Fruit fly (Drosophila melanogaster) Kc167 (cell line): Measurements from ENCODE around the gene Snoo.

Experiments
- Myc ChIP-seq: fragments of >200 bp; optimal IDR thresholded peaks from 2 replicates; lab custom pipeline; 2017; ENCODE audit warnings: missing external identifiers
- Sin3A ChIP-seq: fragments of >200 bp; optimal IDR thresholded peaks from 2 replicates; lab custom pipeline; 2018; ENCODE audit warnings: missing external identifiers
- h ChIP-seq: fragments of >200 bp; optimal IDR thresholded peaks from 3 replicates; lab custom pipeline; 2018; ENCODE audit warnings: missing external identifiers
- insv ChIP-seq: fragments of >200 bp; optimal IDR thresholded peaks from 3 replicates; lab custom pipeline; 2018; ENCODE audit warnings: missing external identifiers
- psq ChIP-seq: fragments of >200 bp; optimal IDR thresholded peaks from 2 replicates; lab custom pipeline; 2017; ENCODE audit warnings: missing external identifiers
- ttk ChIP-seq: sonication (Bioruptor generic); optimal IDR thresholded peaks from 2 replicates; lab custom pipeline; 2017; ENCODE audit warnings: missing external identifiers

The Snoo gene

DNA sequence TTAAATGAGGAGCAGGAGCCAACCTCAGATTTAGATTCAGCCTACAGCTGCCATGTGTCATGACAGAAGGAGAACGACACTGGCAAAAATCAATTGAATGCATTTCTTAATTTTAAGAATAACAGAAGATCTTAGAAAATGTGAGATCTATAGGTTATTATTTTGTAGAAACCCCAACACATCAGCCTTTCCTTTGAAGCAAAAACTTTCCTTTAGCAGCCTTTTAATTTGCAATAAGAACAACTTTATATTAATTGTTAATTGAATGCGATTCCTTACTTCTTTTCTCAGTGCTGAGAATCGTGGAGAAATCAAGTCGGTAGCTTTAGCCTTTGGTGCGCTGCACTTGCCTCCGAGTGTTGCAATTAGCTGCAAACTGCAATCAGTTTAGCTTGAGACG lies 63.4 kb downstream of the Snoo start:
- TF ChIP-seq Sin3A (no peak), Myc (lab: Kevin White, UChicago) (no peak), ttk (lab: Kevin White, UChicago) (no peak), h (lab: Kevin White, UChicago) (no peak), psq (lab: Kevin White, UChicago) (no peak), insv (lab: Kevin White, UChicago) (no peak)

DNA sequence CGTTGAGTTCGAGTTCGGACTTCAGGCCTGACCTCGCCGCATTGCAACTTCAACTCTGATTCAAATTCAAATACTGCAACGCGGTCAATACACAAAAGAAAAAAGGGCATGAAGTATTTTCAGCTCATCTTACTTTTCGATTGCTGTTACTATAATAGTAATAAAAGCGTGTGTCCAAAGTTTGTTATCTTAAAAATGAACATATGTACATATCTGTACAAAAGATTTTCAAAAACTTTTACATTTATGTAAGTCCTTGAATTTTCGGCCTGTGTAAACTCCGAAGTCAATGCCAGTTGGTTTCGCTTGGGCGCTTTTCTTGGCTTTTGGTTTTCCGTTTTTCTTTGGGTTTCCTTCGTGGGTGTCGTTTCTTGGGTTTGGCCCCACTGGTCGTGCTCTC lies 65.2 kb downstream of the Snoo start:
- TF ChIP-seq Sin3A: no peak
- no peak for TF ChIP-seq ttk (lab: Kevin White, UChicago)
- TF ChIP-seq h (lab: Kevin White, UChicago): no peak
- TF ChIP-seq insv (lab: Kevin White, UChicago): no peak
- no peak for TF ChIP-seq psq (lab: Kevin White, UChicago)
- no peak for TF ChIP-seq Myc (lab: Kevin White, UChicago)

DNA sequence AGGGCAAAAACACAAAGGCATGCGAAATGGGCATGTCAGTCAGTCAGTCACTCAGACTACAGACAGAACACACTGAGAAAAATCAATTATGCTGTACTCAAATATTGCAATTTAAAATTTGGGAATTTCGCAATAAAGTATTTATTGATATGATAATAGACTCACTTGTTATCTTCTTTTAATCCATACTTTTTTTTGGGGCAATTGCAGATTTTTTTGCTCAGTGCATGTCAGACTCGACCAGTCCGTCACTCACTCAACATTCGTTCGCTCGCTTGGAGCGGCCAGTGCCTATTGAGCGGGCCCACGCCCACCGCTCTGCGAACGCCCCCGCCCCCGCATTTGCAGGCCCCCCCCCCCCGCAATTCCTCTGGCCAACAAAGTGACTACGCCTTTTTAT lies 67.6 kb downstream of the Snoo start:
- TF ChIP-seq psq (lab: Kevin White, UChicago) (no peak), Sin3A (no peak), h (lab: Kevin White, UChicago) (no peak), Myc (lab: Kevin White, UChicago) (no peak), insv (lab: Kevin White, UChicago) (no peak), ttk (lab: Kevin White, UChicago) (no peak)

DNA sequence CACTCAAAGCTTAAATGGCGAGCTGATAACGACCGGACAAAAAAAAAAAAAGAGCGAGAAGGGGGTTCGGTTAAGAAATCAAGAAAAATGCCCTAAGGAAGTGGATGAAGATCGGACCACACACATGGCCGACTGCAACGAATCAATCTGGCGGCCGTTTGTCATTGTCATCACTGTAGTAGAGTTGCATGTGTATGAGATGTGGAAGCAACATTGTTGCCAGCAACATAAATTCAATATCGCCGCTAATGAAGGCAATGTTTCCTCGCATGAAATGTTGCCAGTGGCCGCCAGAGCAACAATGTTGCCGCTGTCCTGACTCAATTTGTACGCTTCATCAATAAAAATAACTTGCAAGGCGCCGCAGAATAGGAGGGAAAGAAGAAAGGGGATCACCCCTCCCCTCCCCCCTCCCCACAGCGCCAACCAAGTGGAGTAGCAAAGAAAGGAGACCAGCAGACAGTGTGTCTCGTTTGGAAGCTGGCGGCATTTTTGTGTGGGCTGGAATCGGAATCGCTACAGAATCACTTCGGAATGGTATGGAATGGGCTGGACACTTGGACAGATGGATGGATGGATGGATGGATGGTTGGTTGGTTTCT lies 68.9 kb downstream of the Snoo start:
- TF ChIP-seq h (lab: Kevin White, UChicago): no peak
- no peak for TF ChIP-seq insv (lab: Kevin White, UChicago)
- TF ChIP-seq ttk (lab: Kevin White, UChicago): no peak
- no peak for TF ChIP-seq psq (lab: Kevin White, UChicago)
- TF ChIP-seq Sin3A: no peak

DNA sequence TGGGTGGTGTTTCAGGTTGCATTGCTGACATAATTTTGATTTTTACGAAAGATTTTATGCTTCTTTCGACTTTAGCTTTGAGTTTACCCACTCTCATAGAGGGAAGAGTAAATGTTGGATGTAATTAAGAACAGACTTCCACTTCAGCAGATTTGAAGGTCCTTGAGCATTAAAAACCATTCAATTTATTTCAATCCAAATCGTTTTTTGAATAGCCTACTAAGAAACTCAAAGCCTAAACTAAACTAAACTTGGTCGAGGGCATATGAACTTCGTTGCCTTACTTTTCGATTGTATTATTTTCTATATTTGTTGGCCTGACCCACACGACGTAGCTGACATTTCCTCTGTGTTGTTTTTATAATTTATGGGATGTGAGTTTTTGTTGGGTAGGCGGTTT lies 71.1 kb downstream of the Snoo start:
- no peak for TF ChIP-seq h (lab: Kevin White, UChicago)
- no peak for TF ChIP-seq ttk (lab: Kevin White, UChicago)
- TF ChIP-seq Myc (lab: Kevin White, UChicago): no peak
- TF ChIP-seq Sin3A: no peak

DNA sequence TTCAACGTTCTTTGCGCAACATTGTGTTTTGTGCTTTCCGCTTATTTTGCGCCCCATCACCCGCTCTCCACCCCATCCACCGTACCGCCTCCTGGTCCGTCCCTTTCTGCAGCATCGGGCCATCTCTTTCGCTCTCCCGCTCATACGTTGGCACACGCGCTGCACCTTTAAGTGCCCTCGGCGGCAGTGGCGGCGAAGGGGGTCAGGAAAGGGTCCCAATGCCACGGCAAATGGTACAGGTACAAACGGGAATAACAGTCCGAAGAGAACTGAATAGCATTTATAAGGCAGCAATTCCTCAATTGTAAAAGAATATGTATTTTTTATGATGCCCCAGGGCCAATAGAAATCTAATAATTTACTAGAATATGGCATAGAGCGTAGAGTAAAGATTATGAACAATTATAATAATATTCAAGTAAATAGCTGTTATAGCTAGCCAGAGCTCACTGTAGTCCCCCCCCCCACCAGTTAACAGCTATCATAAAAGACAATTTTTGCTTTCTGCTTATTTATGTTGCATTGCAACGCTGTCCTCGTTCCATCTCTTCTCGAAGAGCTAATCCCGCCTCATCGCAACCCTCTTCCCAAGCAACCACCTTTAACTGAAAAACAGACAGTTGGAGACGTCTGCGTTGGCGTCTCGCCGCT lies 72.7 kb downstream of the Snoo start:
- no peak for TF ChIP-seq Sin3A
- TF ChIP-seq ttk (lab: Kevin White, UChicago): no peak
- no peak for TF ChIP-seq insv (lab: Kevin White, UChicago)
- no peak for TF ChIP-seq psq (lab: Kevin White, UChicago)
- TF ChIP-seq h (lab: Kevin White, UChicago): no peak

DNA sequence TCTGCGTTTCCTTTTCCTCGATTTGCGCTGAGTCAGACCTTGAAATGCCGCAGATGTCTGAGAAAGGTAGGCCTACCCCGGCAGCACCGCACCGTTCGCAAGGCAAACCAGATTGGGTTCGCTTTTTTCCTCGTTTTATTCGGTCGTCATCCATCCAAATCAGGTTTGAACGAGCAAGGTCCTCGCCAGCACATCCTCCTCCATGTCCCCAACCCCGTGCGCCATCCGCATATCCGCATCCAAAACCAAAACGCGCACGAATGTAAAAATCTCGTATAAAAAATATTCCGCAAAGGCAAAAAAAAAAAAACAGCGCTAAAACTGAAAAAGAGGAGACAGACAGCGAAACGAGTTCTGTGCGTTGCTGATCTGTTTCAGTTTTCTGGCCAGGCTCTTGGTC lies 74.1 kb downstream of the Snoo start:
- no peak for TF ChIP-seq psq (lab: Kevin White, UChicago)
- no peak for TF ChIP-seq ttk (lab: Kevin White, UChicago)
- TF ChIP-seq Sin3A: no peak
- TF ChIP-seq h (lab: Kevin White, UChicago): no peak
- no peak for TF ChIP-seq Myc (lab: Kevin White, UChicago)
- no peak for TF ChIP-seq insv (lab: Kevin White, UChicago)

DNA sequence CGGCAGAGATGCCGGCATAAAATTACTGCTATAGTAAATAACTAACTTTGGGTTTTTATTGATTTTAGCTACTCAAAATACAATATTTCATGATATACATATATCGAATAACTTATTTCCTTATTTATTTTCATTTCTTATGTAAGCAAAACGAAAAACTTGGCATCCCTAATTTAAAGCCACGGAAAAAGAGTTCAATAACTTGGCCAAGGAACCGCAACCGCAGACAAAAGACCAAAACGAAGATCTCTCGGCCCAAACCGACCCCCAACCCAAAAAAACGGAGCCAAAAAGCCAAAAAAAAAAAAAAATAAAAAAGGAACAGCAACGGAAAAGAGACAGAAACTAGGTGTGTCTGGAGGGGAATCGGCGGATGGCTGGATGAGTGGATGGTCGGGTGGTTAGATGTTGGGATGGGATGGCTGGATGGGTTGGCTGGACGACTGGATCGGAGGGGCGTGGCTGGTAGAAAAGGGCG lies 74.6 kb downstream of the Snoo start:
- no peak for TF ChIP-seq psq (lab: Kevin White, UChicago)
- TF ChIP-seq Sin3A: no peak
- TF ChIP-seq h (lab: Kevin White, UChicago): no peak
- TF ChIP-seq insv (lab: Kevin White, UChicago): no peak
- no peak for TF ChIP-seq ttk (lab: Kevin White, UChicago)
- TF ChIP-seq Myc (lab: Kevin White, UChicago): no peak

DNA sequence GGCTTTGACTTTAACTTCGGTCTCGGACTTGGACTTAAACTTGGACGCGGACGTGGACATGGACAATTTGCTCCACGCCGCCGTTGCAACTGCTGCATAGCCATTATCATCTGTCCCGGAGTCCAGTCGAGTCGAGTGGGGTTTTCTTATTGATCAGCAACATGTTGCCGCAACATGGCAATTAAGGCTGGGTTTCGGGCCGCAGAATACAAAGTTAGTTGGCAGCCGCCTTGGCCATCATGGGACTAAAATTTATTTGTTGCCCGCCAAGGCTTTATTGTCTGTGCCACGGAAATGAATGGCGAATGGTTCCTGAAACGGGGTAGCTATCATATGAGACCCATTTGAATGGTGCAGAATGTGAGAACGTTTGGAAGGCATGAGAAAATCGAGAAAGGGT lies 82.2 kb downstream of the Snoo start:
- no peak for TF ChIP-seq psq (lab: Kevin White, UChicago)
- TF ChIP-seq ttk (lab: Kevin White, UChicago): no peak
- TF ChIP-seq Sin3A: no peak
- TF ChIP-seq insv (lab: Kevin White, UChicago): no peak

DNA sequence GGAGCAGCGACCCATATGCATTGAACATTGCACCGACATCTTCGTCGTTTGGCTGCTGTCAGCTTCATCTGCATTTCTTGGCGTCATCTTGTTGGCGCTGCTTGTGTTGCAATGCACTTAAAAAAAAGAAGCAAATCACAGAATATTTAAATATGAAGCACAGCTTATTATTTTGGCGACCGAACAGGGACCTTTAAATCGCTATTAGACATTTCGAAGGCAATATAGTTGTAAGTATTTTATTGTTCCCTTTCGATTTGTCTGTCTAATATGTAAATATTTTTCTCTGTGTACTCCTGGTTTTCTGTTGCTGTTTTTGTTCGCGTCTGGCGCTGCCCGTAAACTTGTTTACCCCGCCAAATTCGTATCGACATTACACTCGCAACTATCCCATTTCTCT lies 84.0 kb downstream of the Snoo start:
- TF ChIP-seq psq (lab: Kevin White, UChicago): no peak
- TF ChIP-seq h (lab: Kevin White, UChicago): no peak
- no peak for TF ChIP-seq Myc (lab: Kevin White, UChicago)
- TF ChIP-seq insv (lab: Kevin White, UChicago): no peak
- no peak for TF ChIP-seq Sin3A
- TF ChIP-seq ttk (lab: Kevin White, UChicago): no peak

DNA sequence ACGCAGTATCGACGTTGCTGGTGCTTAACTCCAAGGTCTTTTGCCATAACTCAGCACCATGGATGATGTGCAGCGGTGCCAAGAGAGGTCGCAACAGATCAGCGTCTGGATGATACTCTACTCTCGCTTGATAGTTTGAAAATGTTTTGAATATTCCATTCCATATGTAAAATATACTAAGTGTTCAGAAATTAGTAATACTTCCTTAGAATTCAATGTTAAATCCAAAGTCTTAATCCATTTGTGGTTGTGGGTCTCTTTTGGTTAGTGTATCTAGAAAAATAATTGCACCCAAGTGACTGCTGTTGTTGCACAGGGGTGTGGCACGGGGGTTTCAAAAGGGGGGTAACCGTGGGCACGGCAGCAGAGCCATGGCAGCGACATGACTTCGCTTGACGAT lies 84.9 kb downstream of the Snoo start:
- TF ChIP-seq ttk (lab: Kevin White, UChicago) (no peak), h (lab: Kevin White, UChicago) (no peak), Myc (lab: Kevin White, UChicago) (no peak), Sin3A (no peak), insv (lab: Kevin White, UChicago) (no peak), psq (lab: Kevin White, UChicago) (no peak)

DNA sequence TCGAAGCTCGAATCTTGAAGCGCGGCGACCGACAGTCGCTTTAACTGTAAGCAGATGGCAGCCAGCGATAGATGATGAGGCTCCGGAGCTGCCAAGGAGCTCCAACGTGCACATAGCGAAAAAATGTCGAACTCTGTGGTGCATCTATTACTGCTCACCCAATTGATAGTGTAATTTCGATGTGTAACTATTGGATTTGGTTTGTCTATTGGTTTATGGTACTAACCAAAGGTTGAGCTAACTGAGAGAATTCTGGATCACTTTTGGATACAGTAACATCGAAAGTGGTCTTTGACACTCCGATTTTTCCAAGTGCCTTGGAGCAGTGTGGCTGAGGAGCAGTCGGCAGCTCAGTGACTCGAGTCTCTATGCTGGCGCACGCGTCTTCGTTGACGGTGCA lies 85.4 kb downstream of the Snoo start:
- no peak for TF ChIP-seq insv (lab: Kevin White, UChicago)
- no peak for TF ChIP-seq ttk (lab: Kevin White, UChicago)
- no peak for TF ChIP-seq Sin3A
- no peak for TF ChIP-seq psq (lab: Kevin White, UChicago)
- TF ChIP-seq h (lab: Kevin White, UChicago): no peak
- no peak for TF ChIP-seq Myc (lab: Kevin White, UChicago)
